Fruit fly (Drosophila melanogaster) whole organism, embryonic: ENCODE results near the gene Takl2.

Experiments used
- B-H2 ChIP-seq: fragments of 200-800 bp; sonication (Bioruptor generic); optimal IDR thresholded peaks from 2 replicates; lab custom pipeline; 2018; ENCODE audit warnings: missing biosample characterization, mild to moderate bottlenecking, missing genetic modification characterization
- CG10267 ChIP-seq: fragments of 200-800 bp; sonication (Bioruptor generic); optimal IDR thresholded peaks from 2 replicates; lab custom pipeline; 2018; ENCODE audit warnings: missing biosample characterization, mild to moderate bottlenecking, missing genetic modification characterization, moderate library complexity
- CG9727 ChIP-seq: fragments of 200-800 bp; sonication (Bioruptor generic); optimal IDR thresholded peaks from 3 replicates; lab custom pipeline; 2017; ENCODE audit warnings: missing biosample characterization, mild to moderate bottlenecking, missing genetic modification characterization
- az2 ChIP-seq: fragments of 200-800 bp; sonication (Bioruptor generic); optimal IDR thresholded peaks from 3 replicates; lab custom pipeline; 2016; ENCODE audit warnings: missing biosample characterization, missing genetic modification characterization
- fd102C ChIP-seq: fragments of 200-800 bp; sonication (Bioruptor generic); optimal IDR thresholded peaks from 2 replicates; lab custom pipeline; 2018; ENCODE audit warnings: missing biosample characterization, mild to moderate bottlenecking, missing genetic modification characterization, moderate library complexity
- lbe ChIP-seq: fragments of 200-800 bp; sonication (Bioruptor generic); optimal IDR thresholded peaks from 2 replicates; lab custom pipeline; 2016; ENCODE audit warnings: missing biosample characterization, mild to moderate bottlenecking, missing genetic modification characterization
- pnt ChIP-seq: fragments of 200-800 bp; sonication (Bioruptor generic); optimal IDR thresholded peaks from 3 replicates; lab custom pipeline; 2016; ENCODE audit warnings: missing biosample characterization, missing genetic modification characterization
- toy ChIP-seq: fragments of 200-800 bp; sonication (Bioruptor generic); IDR thresholded peaks from 2 replicates; pipeline ENCODE4 v1.3.6; 2022; ENCODE audit warnings: missing biosample characterization, missing genetic modification characterization

dm6 chr3R:22750534-22750947 is 16.9 kb upstream of the Takl2 start, which contains the start of the genes rumi, CG7029 and Usp12-46:
- TF ChIP-seq az2 (GFP tag; lab: Kevin White, UChicago), result peak; percentile 89
- TF ChIP-seq fd102C (GFP tag; lab: Kevin White, UChicago), result peak; percentile 76
- TF ChIP-seq CG10267 (tag; lab: Kevin White, UChicago), result peak; percentile 80
- TF ChIP-seq toy, result peak; percentile 63
- peak; percentile 80 for TF ChIP-seq pnt (GFP tag; lab: Kevin White, UChicago)
- peak; percentile 86 for TF ChIP-seq CG9727
- TF ChIP-seq B-H2 (GFP tag; lab: Kevin White, UChicago), result peak; percentile 82
- peak; percentile 79 for TF ChIP-seq lbe (GFP tag; lab: Kevin White, UChicago)
